Worm (Caenorhabditis elegans): ENCODE measurements around the gene C02B4.3.

C02B4.3 gene

ce11 chrX:12659814-12660213 lies at the start of gene C02B4.3:
Gene C02B4.3 (minus strand): TSS chrX:12659847.
- TF ChIP-seq scrt-1 (GFP tag; IDR thresholded peaks at IDR 0.05) (no peak), ceh-36 (tag; optimal IDR thresholded peaks at IDR 0.05) (no peak), tra-4 (tag; optimal IDR thresholded peaks at IDR 0.05) (no peak), hmbx-1 (tag; optimal IDR thresholded peaks at IDR 0.05) (no peak), tbx-11 (GFP tag; IDR thresholded peaks at IDR 0.05) (no peak), aly-1 (tag; optimal IDR thresholded peaks at IDR 0.05) (no peak), ets-7 (tag; optimal IDR thresholded peaks at IDR 0.05) (no peak), tbx-37 (GFP tag; conservative IDR thresholded peaks at IDR 0.05) (no peak), ceh-13 (GFP tag; optimal IDR thresholded peaks at IDR 0.05) (no peak), ama-1 (optimal IDR thresholded peaks at IDR 0.05) (no peak), hmg-4 (GFP tag; optimal IDR thresholded peaks at IDR 0.05) (no peak), hnd-1 (tag; optimal IDR thresholded peaks at IDR 0.05) (no peak), B0310.2 (tag; optimal IDR thresholded peaks at IDR 0.05) (no peak)

- no peak for TF ChIP-seq tra-4 (tag; optimal IDR thresholded peaks at IDR 0.05)
These were observed 45.1 kb upstream of the C02B4.3 start, which contains the start of gene nhr-272 for ce11 chrX:12704721-12705120. Gene nhr-272 (minus strand): TSS chrX:12704821.

- TF ChIP-seq ets-7 (tag; optimal IDR thresholded peaks at IDR 0.05) (no peak), ceh-13 (GFP tag; optimal IDR thresholded peaks at IDR 0.05) (no peak), F13C5.2 (tag; optimal IDR thresholded peaks at IDR 0.05) (no peak), scrt-1 (GFP tag; IDR thresholded peaks at IDR 0.05) (no peak), tbx-11 (GFP tag; IDR thresholded peaks at IDR 0.05) (no peak), ama-1 (optimal IDR thresholded peaks at IDR 0.05) (no peak), pes-1 (GFP tag; IDR thresholded peaks at IDR 0.05) (no peak), B0310.2 (tag; optimal IDR thresholded peaks at IDR 0.05) (no peak), aly-1 (tag; optimal IDR thresholded peaks at IDR 0.05) (no peak), tbx-37 (GFP tag; conservative IDR thresholded peaks at IDR 0.05) (no peak), ceh-36 (tag; optimal IDR thresholded peaks at IDR 0.05) (no peak), tra-4 (tag; optimal IDR thresholded peaks at IDR 0.05) (no peak), hnd-1 (tag; optimal IDR thresholded peaks at IDR 0.05) (no peak), hmbx-1 (tag; optimal IDR thresholded peaks at IDR 0.05) (no peak), sea-1 (GFP tag; conservative IDR thresholded peaks at IDR 0.05) (no peak), flt-1 (GFP tag; IDR thresholded peaks at IDR 0.05) (no peak), hmg-4 (GFP tag; optimal IDR thresholded peaks at IDR 0.05) (no peak)
These were observed 43.1 kb upstream of the C02B4.3 start for ce11 chrX:12702713-12703112.

- TF ChIP-seq ama-1 (optimal IDR thresholded peaks at IDR 0.05) (no peak), sea-1 (GFP tag; conservative IDR thresholded peaks at IDR 0.05) (no peak), tbx-37 (GFP tag; conservative IDR thresholded peaks at IDR 0.05) (no peak), B0310.2 (tag; optimal IDR thresholded peaks at IDR 0.05) (no peak), hmg-4 (GFP tag; optimal IDR thresholded peaks at IDR 0.05) (no peak), scrt-1 (GFP tag; IDR thresholded peaks at IDR 0.05) (no peak)
These were observed 42.3 kb upstream of the C02B4.3 start, which contains the start of gene nhr-214 for ce11 chrX:12701963-12702362. Gene nhr-214 (minus strand): TSS chrX:12702063.

- TF ChIP-seq ceh-13 (GFP tag; optimal IDR thresholded peaks at IDR 0.05) (no peak), ets-7 (tag; optimal IDR thresholded peaks at IDR 0.05) (no peak), B0310.2 (tag; optimal IDR thresholded peaks at IDR 0.05) (no peak), hmbx-1 (tag; optimal IDR thresholded peaks at IDR 0.05) (no peak), aly-1 (tag; optimal IDR thresholded peaks at IDR 0.05) (no peak), hmg-4 (GFP tag; optimal IDR thresholded peaks at IDR 0.05) (no peak)
These were observed 40.8 kb upstream of the C02B4.3 start, which contains the start of gene nhr-26 for ce11 chrX:12700456-12700855. Gene nhr-26 (minus strand): TSS chrX:12700465.

- TF ChIP-seq ceh-13 (GFP tag; optimal IDR thresholded peaks at IDR 0.05) (peak; percentile 1), ceh-36 (tag; optimal IDR thresholded peaks at IDR 0.05) (no peak), flt-1 (GFP tag; IDR thresholded peaks at IDR 0.05) (peak; percentile 31; the same call in 1 of the 2 replicates), pes-1 (GFP tag; IDR thresholded peaks at IDR 0.05) (no peak; the same call in none of the 2 replicates), scrt-1 (GFP tag; IDR thresholded peaks at IDR 0.05) (peak; percentile 37; the same call in 1 of the 2 replicates), aly-1 (tag; optimal IDR thresholded peaks at IDR 0.05) (peak; percentile 66), B0310.2 (tag; optimal IDR thresholded peaks at IDR 0.05) (peak; percentile 61), sea-1 (GFP tag; conservative IDR thresholded peaks at IDR 0.05) (no peak; the same call in 1 of the 2 replicates), hmbx-1 (tag; optimal IDR thresholded peaks at IDR 0.05) (no peak), ets-7 (tag; optimal IDR thresholded peaks at IDR 0.05) (no peak), tbx-11 (GFP tag; IDR thresholded peaks at IDR 0.05) (0 out of 2 replicates have a peak, but pooled peaks have one; percentile 31), hnd-1 (tag; optimal IDR thresholded peaks at IDR 0.05) (no peak), F13C5.2 (tag; optimal IDR thresholded peaks at IDR 0.05) (no peak), tbx-37 (GFP tag; conservative IDR thresholded peaks at IDR 0.05) (0 out of 2 replicates have a peak, but pooled peaks have one; percentile 8), ama-1 (optimal IDR thresholded peaks at IDR 0.05) (peak; percentile 89), hmg-4 (GFP tag; optimal IDR thresholded peaks at IDR 0.05) (no peak), tra-4 (tag; optimal IDR thresholded peaks at IDR 0.05) (no peak)
These were observed 33.5 kb upstream of the C02B4.3 start for ce11 chrX:12693150-12693589.

ce11 chrX:12691740-12692383 lies 32.2 kb upstream of the C02B4.3 start:
- TF ChIP-seq ceh-13 (GFP tag; optimal IDR thresholded peaks at IDR 0.05) (no peak), ama-1 (optimal IDR thresholded peaks at IDR 0.05) (peak; percentile 96), tbx-37 (GFP tag; conservative IDR thresholded peaks at IDR 0.05) (no peak), sea-1 (GFP tag; conservative IDR thresholded peaks at IDR 0.05) (no peak), hmbx-1 (tag; optimal IDR thresholded peaks at IDR 0.05) (no peak), B0310.2 (tag; optimal IDR thresholded peaks at IDR 0.05) (no peak), ceh-36 (tag; optimal IDR thresholded peaks at IDR 0.05) (no peak), hmg-4 (GFP tag; optimal IDR thresholded peaks at IDR 0.05) (peak; percentile 66), tra-4 (tag; optimal IDR thresholded peaks at IDR 0.05) (no peak), aly-1 (tag; optimal IDR thresholded peaks at IDR 0.05) (peak; percentile 71), tbx-11 (GFP tag; IDR thresholded peaks at IDR 0.05) (0 out of 2 replicates have a peak, but pooled peaks have one; percentile 34), flt-1 (GFP tag; IDR thresholded peaks at IDR 0.05) (no peak), F13C5.2 (tag; optimal IDR thresholded peaks at IDR 0.05) (peak; percentile 63), ets-7 (tag; optimal IDR thresholded peaks at IDR 0.05) (no peak), scrt-1 (GFP tag; IDR thresholded peaks at IDR 0.05) (0 out of 2 replicates have a peak, but pooled peaks have one; percentile 39), pes-1 (GFP tag; IDR thresholded peaks at IDR 0.05) (peak; percentile 18; the same call in 1 of the 2 replicates), hnd-1 (tag; optimal IDR thresholded peaks at IDR 0.05) (no peak)

Measured in whole organism, early embryonic.